Fruit fly (Drosophila melanogaster) whole organism, embryonic: ENCODE data around the gene PAN3.
A peak's percentile ranks its signal among the peaks of the same experiment; 100 is the strongest.

Experiments used
- ATbp ChIP-seq: fragments of 200-800 bp; sonication (Bioruptor generic); optimal IDR thresholded peaks from 2 replicates; lab custom pipeline; 2017; ENCODE audit warnings: missing biosample characterization, mild to moderate bottlenecking, missing genetic modification characterization, missing genetic modification reagents
- CG1024 ChIP-seq: fragments of 200-800 bp; sonication (Bioruptor generic); IDR thresholded peaks from 2 replicates; pipeline ENCODE4 v1.3.6; 2022; ENCODE audit warnings: missing biosample characterization, missing genetic modification characterization
- CG11560 ChIP-seq: fragments of 200-800 bp; sonication (Bioruptor generic); IDR thresholded peaks from 3 replicates; pipeline ENCODE4 v1.3.6; 2022; ENCODE audit warnings: missing biosample characterization, missing genetic modification characterization
- CG12219 ChIP-seq: fragments of 200-800 bp; sonication (Bioruptor generic); optimal IDR thresholded peaks from 3 replicates; lab custom pipeline; 2018; ENCODE audit warnings: missing biosample characterization, mild to moderate bottlenecking, missing genetic modification characterization
- CG13775 ChIP-seq: fragments of 200-800 bp; sonication (Bioruptor generic); optimal IDR thresholded peaks from 3 replicates; lab custom pipeline; 2017; ENCODE audit warnings: missing biosample characterization, mild to moderate bottlenecking, missing genetic modification characterization
- CG1529 ChIP-seq: fragments of 200-800 bp; sonication (Bioruptor generic); optimal IDR thresholded peaks from 3 replicates; lab custom pipeline; 2018; ENCODE audit warnings: missing biosample characterization, missing genetic modification characterization
- CG1647 ChIP-seq: fragments of 200-800 bp; sonication (Bioruptor generic); optimal IDR thresholded peaks from 3 replicates; lab custom pipeline; 2016; ENCODE audit warnings: missing biosample characterization, missing genetic modification characterization
- CG17186 ChIP-seq: fragments of 200-800 bp; sonication (Bioruptor generic); optimal IDR thresholded peaks from 3 replicates; lab custom pipeline; 2017; ENCODE audit warnings: missing biosample characterization, missing genetic modification reagents, missing genetic modification characterization
- CG2199 ChIP-seq: fragments of 200-800 bp; sonication (Bioruptor generic); IDR thresholded peaks from 3 replicates; pipeline ENCODE4 v1.3.6; 2022; ENCODE audit warnings: missing biosample characterization, missing genetic modification characterization
- CG2678 ChIP-seq: fragments of 200-800 bp; sonication (Bioruptor generic); optimal IDR thresholded peaks from 3 replicates; lab custom pipeline; 2019; ENCODE audit warnings: missing biosample characterization, mild to moderate bottlenecking, missing genetic modification characterization, moderate library complexity
- CG4360 ChIP-seq: fragments of 200-800 bp; sonication (Bioruptor generic); IDR thresholded peaks from 2 replicates; pipeline ENCODE4 v1.3.6; 2022; ENCODE audit warnings: missing biosample characterization, missing genetic modification characterization
- CG43689 ChIP-seq: fragments of 200-800 bp; sonication (Bioruptor generic); IDR thresholded peaks from 2 replicates; pipeline ENCODE4 v1.3.6; 2022; ENCODE audit warnings: missing biosample characterization, missing genetic modification characterization
- CG4617 ChIP-seq: fragments of 200-800 bp; sonication (Bioruptor generic); optimal IDR thresholded peaks from 3 replicates; lab custom pipeline; 2016; ENCODE audit warnings: missing biosample characterization, missing genetic modification characterization, borderline replicate concordance
- CG4730 ChIP-seq: fragments of 200-800 bp; sonication (Bioruptor generic); IDR thresholded peaks from 2 replicates; pipeline ENCODE4 v1.3.6; 2022; ENCODE audit warnings: missing biosample characterization, missing genetic modification characterization
- CG5953 ChIP-seq: fragments of 200-800 bp; sonication (Bioruptor generic); IDR thresholded peaks from 2 replicates; pipeline ENCODE4 v1.3.6; 2022; ENCODE audit warnings: missing biosample characterization, missing genetic modification characterization
- CG6791 ChIP-seq: fragments of 200-800 bp; sonication (Bioruptor generic); IDR thresholded peaks from 3 replicates; pipeline ENCODE4 v1.3.6; 2022; ENCODE audit warnings: missing biosample characterization, missing genetic modification characterization; ENCODE audit not compliant: partially characterized antibody
- CG8290 ChIP-seq, 3 experiments: fragments of 200-800 bp; sonication (Bioruptor generic); optimal IDR thresholded peaks; 2 replicates each; lab custom pipeline; 2016 to 2019; ENCODE audit warnings: missing biosample characterization in 3 of 3, missing genetic modification characterization in 3 of 3, mild to moderate bottlenecking in 2 of 3, moderate library complexity in 1 of 3
- CoRest ChIP-seq: fragments of 200-800 bp; sonication (Bioruptor generic); optimal IDR thresholded peaks from 3 replicates; lab custom pipeline; 2018; ENCODE audit warnings: missing biosample characterization, mild to moderate bottlenecking, missing genetic modification characterization, moderate library complexity
- Dad ChIP-seq: fragments of 200-800 bp; sonication (Bioruptor generic); optimal IDR thresholded peaks from 3 replicates; lab custom pipeline; 2016; ENCODE audit warnings: missing biosample characterization, missing genetic modification characterization
- Dref ChIP-seq: fragments of 200-800 bp; sonication (Bioruptor generic); IDR thresholded peaks from 2 replicates; pipeline ENCODE4 v1.3.6; 2022; ENCODE audit warnings: missing biosample characterization, missing genetic modification characterization
- Elba2 ChIP-seq: fragments of 200-800 bp; sonication (Bioruptor generic); optimal IDR thresholded peaks from 3 replicates; lab custom pipeline; 2016; ENCODE audit warnings: missing biosample characterization, missing genetic modification characterization
- H2.0 ChIP-seq: fragments of 200-800 bp; sonication (Bioruptor generic); IDR thresholded peaks from 2 replicates; pipeline ENCODE4 v1.3.6; 2022; ENCODE audit warnings: missing biosample characterization, missing genetic modification characterization
- HLHmδ ChIP-seq: fragments of 200-800 bp; sonication (Bioruptor generic); optimal IDR thresholded peaks from 2 replicates; lab custom pipeline; 2018; ENCODE audit warnings: missing biosample characterization, mild to moderate bottlenecking, missing genetic modification characterization, moderate library complexity
- Hey ChIP-seq: fragments of 200-800 bp; sonication (Bioruptor generic); optimal IDR thresholded peaks from 3 replicates; lab custom pipeline; 2018; ENCODE audit warnings: missing biosample characterization, mild to moderate bottlenecking, missing genetic modification characterization
- MTF-1 ChIP-seq: fragments of 200-800 bp; sonication (Bioruptor generic); optimal IDR thresholded peaks from 2 replicates; lab custom pipeline; 2018; ENCODE audit warnings: missing biosample characterization, mild to moderate bottlenecking, missing genetic modification characterization, borderline replicate concordance
- Meics ChIP-seq: fragments of 200-800 bp; sonication (Bioruptor generic); optimal IDR thresholded peaks from 2 replicates; lab custom pipeline; 2017; ENCODE audit warnings: missing biosample characterization, mild to moderate bottlenecking, missing genetic modification characterization
- Opbp ChIP-seq: fragments of 200-800 bp; sonication (Bioruptor generic); IDR thresholded peaks from 3 replicates; pipeline ENCODE4 v1.3.6; 2022; ENCODE audit warnings: missing biosample characterization, missing genetic modification characterization; ENCODE audit not compliant: partially characterized antibody
- PHDP ChIP-seq: fragments of 200-800 bp; sonication (Bioruptor generic); optimal IDR thresholded peaks from 3 replicates; lab custom pipeline; 2018; ENCODE audit warnings: missing biosample characterization, mild to moderate bottlenecking, missing genetic modification characterization, moderate library complexity
- Ravus ChIP-seq: fragments of 200-800 bp; sonication (Bioruptor generic); IDR thresholded peaks from 2 replicates; pipeline ENCODE4 v1.3.6; 2022; ENCODE audit warnings: missing biosample characterization, missing genetic modification characterization
- Trl ChIP-seq, 3 experiments: fragments of >200 bp in 2 of 3; fragments of 200-800 bp in 1 of 3; sonication (Bioruptor generic) in 1 of 3; optimal IDR thresholded peaks; 2 replicates in 1 of 3; 3 replicates in 2 of 3; lab custom pipeline; 2016 to 2017; ENCODE audit warnings: missing biosample characterization in 1 of 3, missing genetic modification characterization in 1 of 3
- abd-A ChIP-seq: fragments of 200-800 bp; sonication (Bioruptor generic); optimal IDR thresholded peaks from 3 replicates; lab custom pipeline; 2019; ENCODE audit warnings: missing biosample characterization, mild to moderate bottlenecking, missing genetic modification characterization, moderate library complexity
- aop ChIP-seq: fragments of 200-800 bp; sonication (Bioruptor generic); IDR thresholded peaks from 2 replicates; pipeline ENCODE4 v1.3.6; 2022; ENCODE audit warnings: missing biosample characterization, missing genetic modification characterization
- bbx ChIP-seq: fragments of 200-800 bp; sonication (Bioruptor generic); IDR thresholded peaks from 2 replicates; pipeline ENCODE4 v1.3.6; 2022; ENCODE audit warnings: missing biosample characterization, missing genetic modification characterization; ENCODE audit not compliant: partially characterized antibody
- bcd ChIP-seq: fragments of 200-800 bp; sonication (Bioruptor generic); optimal IDR thresholded peaks from 2 replicates; lab custom pipeline; 2017; ENCODE audit warnings: missing biosample characterization, mild to moderate bottlenecking, missing genetic modification characterization
- bowl ChIP-seq: fragments of 200-800 bp; sonication (Bioruptor generic); IDR thresholded peaks from 2 replicates; pipeline ENCODE4 v1.3.6; 2022; ENCODE audit warnings: missing biosample characterization, missing genetic modification characterization
- cg ChIP-seq: fragments of 200-800 bp; sonication (Bioruptor generic); optimal IDR thresholded peaks from 3 replicates; lab custom pipeline; 2019; ENCODE audit warnings: missing biosample characterization, mild to moderate bottlenecking, missing genetic modification characterization, moderate library complexity
- ci ChIP-seq: fragments of 200-800 bp; sonication (Bioruptor generic); IDR thresholded peaks from 3 replicates; pipeline ENCODE4 v1.3.6; 2022; ENCODE audit warnings: missing biosample characterization, missing genetic modification characterization
- crol ChIP-seq: fragments of 200-800 bp; sonication (Bioruptor generic); IDR thresholded peaks from 2 replicates; pipeline ENCODE4 v1.3.6; 2022; ENCODE audit warnings: missing biosample characterization, missing genetic modification characterization
- dmrt11E ChIP-seq: fragments of 200-800 bp; sonication (Bioruptor generic); optimal IDR thresholded peaks from 3 replicates; lab custom pipeline; 2018; ENCODE audit warnings: missing biosample characterization, mild to moderate bottlenecking, missing genetic modification characterization, moderate library complexity
- gcm ChIP-seq: fragments of 200-800 bp; sonication (Bioruptor generic); optimal IDR thresholded peaks from 2 replicates; lab custom pipeline; 2019; ENCODE audit warnings: missing biosample characterization, mild to moderate bottlenecking, missing genetic modification characterization, moderate library complexity
- grau ChIP-seq: fragments of 200-800 bp; optimal IDR thresholded peaks from 3 replicates; lab custom pipeline; 2019; ENCODE audit warnings: missing biosample characterization, mild to moderate bottlenecking, missing genetic modification characterization, moderate library complexity
- hb ChIP-seq: fragments of 200-800 bp; sonication (Bioruptor generic); IDR thresholded peaks from 3 replicates; pipeline ENCODE4 v1.3.6; 2022; ENCODE audit warnings: missing biosample characterization, missing genetic modification characterization; ENCODE audit not compliant: partially characterized antibody
- luna ChIP-seq: fragments of 200-800 bp; sonication (Bioruptor generic); optimal IDR thresholded peaks from 2 replicates; lab custom pipeline; 2016; ENCODE audit warnings: missing biosample characterization, missing genetic modification characterization
- odd ChIP-seq: fragments of 200-800 bp; sonication (Bioruptor generic); optimal IDR thresholded peaks from 2 replicates; lab custom pipeline; 2017; ENCODE audit warnings: missing biosample characterization, mild to moderate bottlenecking, missing genetic modification characterization
- org-1 ChIP-seq: fragments of 200-800 bp; sonication (Bioruptor generic); optimal IDR thresholded peaks from 2 replicates; lab custom pipeline; 2017; ENCODE audit warnings: missing biosample characterization, missing genetic modification characterization
- shn ChIP-seq: fragments of 200-800 bp; sonication (Bioruptor generic); optimal IDR thresholded peaks from 3 replicates; lab custom pipeline; 2016; ENCODE audit warnings: missing biosample characterization, missing genetic modification characterization
- stc ChIP-seq: fragments of 200-800 bp; sonication (Bioruptor generic); IDR thresholded peaks from 2 replicates; pipeline ENCODE4 v1.3.6; 2022; ENCODE audit warnings: missing biosample characterization, missing genetic modification characterization
- tap ChIP-seq: fragments of 200-800 bp; optimal IDR thresholded peaks from 3 replicates; lab custom pipeline; 2019; ENCODE audit warnings: missing biosample characterization, mild to moderate bottlenecking, missing genetic modification characterization, moderate library complexity
- tio ChIP-seq: fragments of 200-800 bp; sonication (Bioruptor generic); optimal IDR thresholded peaks from 2 replicates; lab custom pipeline; 2017; ENCODE audit warnings: missing biosample characterization, missing genetic modification characterization, inconsistent platforms
- yki ChIP-seq: fragments of >200 bp; optimal IDR thresholded peaks from 3 replicates; lab custom pipeline; 2018

PAN3 gene

DNA sequence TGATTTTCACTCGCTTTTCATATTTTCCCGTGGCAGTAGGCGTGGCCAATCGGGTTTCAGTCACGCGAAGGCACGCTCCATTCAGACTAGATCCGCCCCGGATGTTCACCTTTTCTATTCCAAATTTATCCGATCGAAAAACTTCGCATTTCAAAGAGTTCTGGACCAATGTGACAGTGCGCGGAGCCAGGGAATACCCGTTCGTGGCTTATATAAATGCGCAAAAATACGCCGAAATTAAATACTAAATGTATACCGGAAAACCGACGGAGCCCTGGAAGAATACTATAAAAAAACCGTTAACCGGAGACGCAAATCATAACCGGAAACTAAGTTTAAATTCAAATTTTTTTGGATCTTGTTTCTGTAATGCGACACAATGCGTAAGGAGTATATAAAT lies 56.6 kb downstream of the PAN3 start, which contains the start of gene promL (continued):
- TF ChIP-seq Ravus (GFP tag; lab: Robert Waterston, UW) (no peak), CG17186 (peak; percentile 77), aop (GFP tag; lab: Robert Waterston, UW) (no peak), bcd (GFP tag; lab: Kevin White, UChicago) (peak; percentile 79), CG2678 (tag; lab: Kevin White, UChicago) (peak; percentile 41), Opbp (peak; percentile 61; the same call in 2 of the 3 replicates), grau (tag; lab: Kevin White, UChicago) (peak; percentile 50), CG2199 (GFP tag; lab: Robert Waterston, UW) (0 out of 3 replicates have a peak, but pooled peaks have one; percentile 55), ATbp (GFP tag; lab: Kevin White, UChicago) (peak; percentile 55), CG1024 (GFP tag; lab: Robert Waterston, UW) (no peak), CG13775 (peak; percentile 66), CG8290 (GFP tag; optimal IDR thresholded peaks at IDR 0.05; lab: Kevin White, UChicago) (peak; percentile 42), CG8290 (tag; optimal IDR thresholded peaks at IDR 0.05; lab: Kevin White, UChicago) (peak in 1 of 2 experiments; percentile 67), tio (no peak), CG1529 (peak; percentile 7), Hey (tag; lab: Kevin White, UChicago) (peak; percentile 16), Meics (peak; percentile 80), Elba2 (GFP tag; lab: Kevin White, UChicago) (no peak), crol (GFP tag; lab: Robert Waterston, UW) (no peak), CG4360 (GFP tag; lab: Robert Waterston, UW) (no peak; the same call in 1 of the 2 replicates), cg (GFP tag; lab: Kevin White, UChicago) (peak; percentile 17), shn (GFP tag; lab: Kevin White, UChicago) (peak; percentile 8), CG1647 (GFP tag; lab: Kevin White, UChicago) (no peak), Dref (GFP tag; lab: Robert Waterston, UW) (no peak), ci (GFP tag; lab: Robert Waterston, UW) (peak; percentile 89), H2.0 (no peak), dmrt11E (tag; lab: Kevin White, UChicago) (peak; percentile 40), odd (GFP tag; lab: Kevin White, UChicago) (peak; percentile 19), org-1 (GFP tag; lab: Kevin White, UChicago) (peak; percentile 40), bbx (peak; percentile 72), bowl (GFP tag; lab: Robert Waterston, UW) (no peak), CG43689 (no peak), CG6791 (GFP tag; lab: Robert Waterston, UW) (0 out of 3 replicates have a peak, but pooled peaks have one; percentile 18), tap (tag; lab: Kevin White, UChicago) (peak; percentile 12), CG5953 (no peak), yki (no peak), CG4617 (GFP tag; lab: Kevin White, UChicago) (peak; percentile 74), abd-A (tag; lab: Kevin White, UChicago) (no peak), PHDP (tag; lab: Kevin White, UChicago) (peak; percentile 55), hb (GFP tag; lab: Robert Waterston, UW) (no peak), MTF-1 (GFP tag; lab: Kevin White, UChicago) (peak; percentile 55), gcm (GFP tag; lab: Kevin White, UChicago) (peak; percentile 67), CG12219 (peak; percentile 39), CG4730 (GFP tag; lab: Robert Waterston, UW) (no peak), CoRest (tag; lab: Kevin White, UChicago) (peak; percentile 86), Trl (optimal IDR thresholded peaks at IDR 0.05; lab: Kevin White, UChicago) (no peak), Trl (GFP tag; optimal IDR thresholded peaks at IDR 0.05; lab: Kevin White, UChicago) (peak; percentile 77), Dad (GFP tag; lab: Kevin White, UChicago) (peak; percentile 13), CG11560 (tag; lab: Robert Waterston, UW) (no peak), HLHmδ (no peak), luna (peak; percentile 15), stc (no peak)
